Worm (Caenorhabditis elegans) whole organism, L4/young adult: Measurements from ENCODE around the gene pde-4.

Experiments used
- W03F9.2 ChIP-seq: fragments of 150-350 bp; optimal IDR thresholded peaks from 2 replicates; lab custom pipeline; 2014; ENCODE audit warnings: missing biosample characterization, missing genetic modification characterization
- dao-5 ChIP-seq: sonication (generic microtip); optimal IDR thresholded peaks from 2 replicates; lab custom pipeline; 2016; ENCODE audit warnings: missing genotype, missing genetic modification characterization, moderate library complexity, missing compliant biosample characterization
- him-1 ChIP-seq: sonication (generic microtip); optimal IDR thresholded peaks from 2 replicates; lab custom pipeline; 2016; ENCODE audit warnings: missing genotype, missing genetic modification reagents, missing genetic modification characterization, missing compliant biosample characterization

DNA sequence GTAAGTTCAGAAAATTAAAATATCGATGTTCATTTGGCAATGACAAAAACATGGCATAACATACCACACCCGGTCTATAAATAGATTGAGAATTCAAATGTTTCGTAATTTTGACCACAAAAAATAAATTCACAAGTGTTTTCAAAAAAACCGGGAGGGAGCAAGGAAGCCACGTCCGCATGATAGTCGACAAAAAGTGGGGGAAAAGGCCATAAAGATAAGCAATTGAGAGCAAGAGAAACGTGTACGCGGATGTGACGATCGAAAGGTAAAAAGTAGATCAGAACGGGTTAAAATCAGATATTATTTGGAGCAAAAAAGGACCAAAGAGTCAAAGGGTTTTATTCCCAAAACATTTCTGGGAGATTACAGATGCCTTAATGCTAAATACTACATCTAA lies 43.7 kb upstream of the pde-4 start:
- no peak for TF ChIP-seq dao-5 (tag; lab: Kevin White, UChicago)
- no peak for TF ChIP-seq him-1 (tag; lab: Kevin White, UChicago)
- no peak for TF ChIP-seq W03F9.2 (tag; lab: Kevin White, UChicago)
